Worm (Caenorhabditis elegans) whole organism, early embryonic: ENCODE results near the gene qars-1.
"Not testable (repeated sequence)": the region's sequence is repeated elsewhere in the genome, so short reads cannot be mapped to it uniquely, and the experiment has no call there.

ENCODE experiments used
- B0310.2 ChIP-seq: sonication (generic microtip); optimal IDR thresholded peaks from 2 replicates; lab custom pipeline; 2016; ENCODE audit warnings: mild to moderate bottlenecking, missing genetic modification characterization, missing compliant biosample characterization
- F13C5.2 ChIP-seq: sonication (generic microtip); optimal IDR thresholded peaks from 2 replicates; lab custom pipeline; 2017; ENCODE audit warnings: mild to moderate bottlenecking, missing genetic modification characterization, inconsistent platforms, missing compliant biosample characterization
- aly-1 ChIP-seq: sonication (generic microtip); optimal IDR thresholded peaks from 2 replicates; lab custom pipeline; 2016; ENCODE audit warnings: missing genetic modification characterization, missing compliant biosample characterization
- ama-1 ChIP-seq: fragments of 150-350 bp; optimal IDR thresholded peaks from 2 replicates; lab custom pipeline; 2014
- ceh-13 ChIP-seq: fragments of 200-800 bp; sonication (Bioruptor generic); optimal IDR thresholded peaks from 2 replicates; lab custom pipeline; 2018; ENCODE audit warnings: mild to moderate bottlenecking, missing genetic modification characterization, missing compliant biosample characterization
- ceh-36 ChIP-seq: sonication (generic microtip); optimal IDR thresholded peaks from 2 replicates; lab custom pipeline; 2016; ENCODE audit warnings: missing genetic modification characterization, inconsistent platforms, missing compliant biosample characterization
- ets-7 ChIP-seq: sonication (generic microtip); optimal IDR thresholded peaks from 2 replicates; lab custom pipeline; 2016; ENCODE audit warnings: missing genotype, missing genetic modification characterization, missing compliant biosample characterization
- flt-1 ChIP-seq: fragments of 200-800 bp; sonication (Bioruptor generic); IDR thresholded peaks from 2 replicates; pipeline ENCODE4 v1.3.6; 2022; ENCODE audit warnings: missing genetic modification characterization, missing compliant biosample characterization
- hmbx-1 ChIP-seq: sonication (generic microtip); optimal IDR thresholded peaks from 2 replicates; lab custom pipeline; 2016; ENCODE audit warnings: mild to moderate bottlenecking, missing genetic modification characterization, missing compliant biosample characterization
- hmg-4 ChIP-seq: fragments of 200-800 bp; sonication (Bioruptor generic); optimal IDR thresholded peaks from 2 replicates; lab custom pipeline; 2018; ENCODE audit warnings: mild to moderate bottlenecking, missing genetic modification characterization, missing compliant biosample characterization
- hnd-1 ChIP-seq: sonication (generic microtip); optimal IDR thresholded peaks from 2 replicates; lab custom pipeline; 2016; ENCODE audit warnings: missing genetic modification characterization, missing compliant biosample characterization
- pes-1 ChIP-seq: fragments of 200-800 bp; sonication (Bioruptor generic); IDR thresholded peaks from 2 replicates; pipeline ENCODE4 v1.3.6; 2022; ENCODE audit warnings: missing genetic modification reagents, missing genetic modification characterization, missing compliant biosample characterization
- scrt-1 ChIP-seq: fragments of 200-800 bp; sonication (Bioruptor generic); IDR thresholded peaks from 2 replicates; pipeline ENCODE4 v1.3.6; 2022; ENCODE audit warnings: missing genetic modification characterization, missing compliant biosample characterization
- sea-1 ChIP-seq: fragments of 200-800 bp; sonication (Bioruptor generic); conservative IDR thresholded peaks from 2 replicates; pipeline ENCODE4 v1.3.6; 2022; ENCODE audit warnings: missing genetic modification characterization, missing compliant biosample characterization
- tbx-11 ChIP-seq: fragments of 200-800 bp; sonication (Bioruptor generic); IDR thresholded peaks from 2 replicates; pipeline ENCODE4 v1.3.6; 2022; ENCODE audit warnings: missing genetic modification characterization, missing compliant biosample characterization
- tbx-37 ChIP-seq: fragments of 200-800 bp; sonication (Bioruptor generic); conservative IDR thresholded peaks from 2 replicates; pipeline ENCODE4 v1.3.6; 2022; ENCODE audit warnings: missing genetic modification reagents, missing genetic modification characterization, missing compliant biosample characterization
- tra-4 ChIP-seq: sonication (generic microtip); optimal IDR thresholded peaks from 2 replicates; lab custom pipeline; 2017; ENCODE audit warnings: missing genetic modification characterization, missing compliant biosample characterization

qars-1 gene

DNA sequence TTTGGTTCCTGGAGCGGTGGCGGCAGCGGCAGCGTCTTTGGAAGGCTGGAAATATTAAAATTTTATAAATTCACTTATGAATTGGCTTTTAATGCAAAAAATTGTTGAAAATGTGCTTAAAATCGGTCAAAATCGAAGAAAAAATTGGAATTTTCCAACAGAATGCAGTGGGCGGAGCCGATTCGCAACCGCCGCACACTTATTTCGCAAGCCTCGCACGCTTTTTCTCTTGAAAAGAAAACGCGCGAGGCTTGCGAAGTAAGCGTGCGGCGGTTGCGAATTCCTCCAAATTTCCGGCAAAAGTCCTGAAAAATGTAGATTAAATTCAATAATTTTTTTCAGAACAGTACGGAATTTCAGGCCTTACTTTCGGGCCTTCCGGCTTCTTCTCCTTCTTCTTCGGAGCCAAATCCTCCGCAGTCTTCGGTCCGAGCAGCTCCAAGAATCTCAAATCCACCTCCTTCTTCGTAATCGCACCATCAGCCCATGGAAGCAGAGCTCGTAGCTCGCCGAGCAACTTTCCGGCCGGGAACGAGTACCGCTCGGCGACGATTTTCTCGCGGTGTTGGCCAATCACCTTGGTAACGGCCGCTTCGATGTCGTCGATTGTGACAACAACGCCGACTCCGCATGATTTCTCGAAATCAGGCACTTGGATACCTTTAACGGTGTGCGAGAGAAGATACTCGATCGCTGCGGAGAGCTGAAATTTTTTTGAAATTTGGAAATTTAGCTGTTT lies 660 bp downstream of the qars-1 start:
- TF ChIP-seq pes-1, result 0 out of 2 replicates have a peak, but pooled peaks have one; percentile 36
- no peak for TF ChIP-seq hnd-1 (tag; lab: Kevin White, UChicago)

DNA sequence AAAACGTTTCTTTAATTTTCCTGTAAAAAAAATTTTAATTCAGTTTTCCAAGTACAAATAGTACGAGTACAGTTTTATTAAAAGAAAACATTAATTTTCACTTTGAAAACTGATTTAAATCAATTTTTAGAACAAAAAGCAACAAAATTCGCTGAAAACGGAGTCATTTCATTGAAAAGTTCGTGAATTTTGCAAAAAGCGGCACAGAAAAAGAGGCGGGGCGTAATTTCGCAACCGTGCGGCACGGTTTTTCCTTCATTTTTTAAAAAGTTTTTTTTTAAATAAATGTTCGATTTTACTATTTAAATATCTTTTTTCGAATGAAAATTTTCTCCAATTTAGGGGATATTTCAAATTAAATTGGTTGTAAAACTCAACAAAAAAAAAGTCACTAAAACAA lies 1.8 kb downstream of the qars-1 start:
- no peak for TF ChIP-seq tbx-37
- no peak for TF ChIP-seq hnd-1 (tag; lab: Kevin White, UChicago)
- no peak for TF ChIP-seq hmbx-1 (tag; lab: Kevin White, UChicago)
- TF ChIP-seq aly-1 (tag; lab: Kevin White, UChicago), result no peak
- no peak for TF ChIP-seq B0310.2 (tag; lab: Kevin White, UChicago)
- TF ChIP-seq pes-1, result no peak
- no peak for TF ChIP-seq ama-1 (lab: Kevin White, UChicago)
- no peak for TF ChIP-seq ceh-13 (GFP tag; lab: Kevin White, UChicago)
- no peak for TF ChIP-seq hmg-4 (GFP tag; lab: Kevin White, UChicago)
- no peak for TF ChIP-seq ets-7
- TF ChIP-seq F13C5.2, result no peak
- no peak for TF ChIP-seq tra-4 (tag; lab: Kevin White, UChicago)
- TF ChIP-seq tbx-11 (GFP tag; lab: Robert Waterston, UW), result no peak
- TF ChIP-seq sea-1 (GFP tag; lab: Robert Waterston, UW), result no peak
- TF ChIP-seq scrt-1, result no peak
- no peak for TF ChIP-seq ceh-36 (tag; lab: Kevin White, UChicago)
- TF ChIP-seq flt-1 (GFP tag; lab: Robert Waterston, UW), result no peak

DNA sequence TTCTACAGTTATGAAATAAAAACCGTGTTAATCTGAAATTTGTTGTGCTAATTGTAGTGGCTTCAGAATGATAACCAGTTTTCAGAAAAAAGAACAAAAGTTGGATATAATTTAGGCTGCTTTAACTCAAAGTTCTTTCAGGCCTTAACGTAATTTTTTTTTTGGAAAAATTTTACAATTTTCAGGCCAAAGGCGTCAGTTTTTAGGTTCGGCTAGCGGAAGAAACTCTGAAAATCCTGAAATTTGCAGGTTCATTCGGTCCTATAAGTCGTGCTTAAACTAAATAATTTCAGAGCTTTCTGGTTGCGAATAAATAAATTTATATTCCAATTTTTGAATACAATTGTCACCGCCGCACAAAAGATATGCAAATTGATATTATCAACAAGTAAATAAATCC lies 4.8 kb downstream of the qars-1 start:
- TF ChIP-seq tbx-11 (GFP tag; lab: Robert Waterston, UW), result no peak
- TF ChIP-seq tbx-37, result no peak
- TF ChIP-seq sea-1 (GFP tag; lab: Robert Waterston, UW), result no peak
- TF ChIP-seq F13C5.2, result no peak
- TF ChIP-seq scrt-1, result no peak
- no peak for TF ChIP-seq B0310.2 (tag; lab: Kevin White, UChicago)
- TF ChIP-seq aly-1 (tag; lab: Kevin White, UChicago), result no peak
- TF ChIP-seq tra-4 (tag; lab: Kevin White, UChicago), result no peak

DNA sequence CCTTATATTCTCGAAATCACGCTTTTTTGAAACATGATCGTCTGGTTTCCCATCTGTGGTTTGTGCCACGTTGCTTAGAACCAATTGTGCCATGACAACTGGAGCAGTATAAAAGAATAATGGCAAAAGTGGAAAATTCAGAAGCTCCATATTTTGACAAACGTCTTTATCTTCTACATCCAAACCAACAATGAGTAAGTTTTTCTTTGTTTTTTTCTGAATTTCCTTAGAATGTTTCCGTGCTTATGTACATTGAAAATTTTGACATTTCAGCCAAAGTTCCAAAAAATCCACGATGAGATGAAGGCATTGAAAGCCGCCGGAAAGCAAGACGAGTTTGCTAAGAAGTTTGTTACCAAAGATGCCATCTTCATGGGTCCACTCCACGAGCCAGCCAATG lies 6.5 kb downstream of the qars-1 start, which contains the start of gene Y41E3.6:
TSS of gene Y41E3.6 (plus strand) at position 301 of the 400 bp plus-strand sequence.
- TF ChIP-seq ets-7; pes-1; hnd-1 (tag; lab: Kevin White, UChicago): not testable (repeated sequence)

DNA sequence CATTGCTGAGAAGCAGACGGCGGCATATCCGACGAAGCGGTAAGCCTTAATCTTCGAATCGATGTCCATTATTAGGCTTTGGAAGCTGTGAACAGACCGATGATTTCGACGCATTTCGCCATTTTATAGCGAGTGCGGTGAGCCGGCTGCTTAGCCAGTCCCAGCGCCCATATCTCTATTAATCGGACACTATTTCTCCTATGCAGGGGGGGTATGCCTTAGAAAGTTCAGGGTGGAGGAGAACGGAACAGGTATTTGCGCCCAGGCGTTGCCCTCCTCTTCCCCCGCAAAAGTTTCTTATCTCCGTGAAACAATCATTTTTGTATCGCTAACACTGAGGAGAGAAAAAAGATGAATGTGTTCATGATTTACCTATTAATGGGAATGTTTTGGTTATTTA lies 26.3 kb downstream of the qars-1 start, which contains the start of gene dpy-4:
TSS of gene dpy-4 (minus strand) at position 101 of the 400 bp plus-strand sequence.
- TF ChIP-seq scrt-1, result no peak

DNA sequence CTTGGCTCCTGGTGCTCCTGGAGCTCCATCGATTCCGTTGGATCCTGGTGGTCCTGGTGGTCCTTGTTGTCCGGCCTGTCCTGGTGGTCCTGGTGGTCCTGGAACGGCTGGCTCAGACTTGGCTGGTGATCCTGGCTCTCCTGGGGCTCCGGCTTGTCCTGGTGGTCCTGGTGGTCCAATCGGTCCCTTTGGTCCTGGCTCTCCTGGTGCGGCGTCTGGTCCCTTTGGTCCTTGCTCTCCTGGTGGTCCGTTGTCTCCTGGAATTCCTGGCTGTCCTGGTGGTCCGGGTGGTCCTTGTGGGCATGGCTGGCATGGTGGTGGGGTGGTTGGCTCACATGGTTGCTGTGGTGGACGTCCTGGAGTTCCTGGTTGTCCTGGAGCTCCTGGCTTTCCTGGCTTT lies 27.1 kb downstream of the qars-1 start:
- TF ChIP-seq ets-7 (no peak), aly-1 (tag; lab: Kevin White, UChicago) (peak; percentile 45)

DNA sequence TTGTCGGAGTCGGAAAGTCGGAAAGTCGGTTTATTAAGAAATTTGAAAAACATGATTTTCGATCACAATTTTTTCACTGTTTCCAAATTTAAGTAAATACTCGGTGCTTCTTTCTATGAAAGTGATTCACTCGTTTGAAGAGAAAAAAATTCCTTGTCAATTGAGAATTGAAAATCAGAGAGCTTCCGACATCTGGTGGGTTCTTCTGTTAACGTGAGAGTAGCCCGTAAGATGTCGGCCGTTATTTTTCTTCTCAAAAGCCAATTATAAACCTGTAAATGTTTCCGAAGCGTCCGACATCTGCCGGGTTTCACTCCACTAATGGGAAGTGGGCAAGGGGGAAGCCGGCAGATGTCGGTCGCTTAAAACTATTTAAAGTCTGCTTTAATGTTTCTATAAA lies 28.0 kb downstream of the qars-1 start:
- TF ChIP-seq hmg-4 (GFP tag; lab: Kevin White, UChicago), result no peak
- no peak for TF ChIP-seq F13C5.2
- TF ChIP-seq ceh-36 (tag; lab: Kevin White, UChicago), result no peak
- TF ChIP-seq sea-1 (GFP tag; lab: Robert Waterston, UW), result no peak
- no peak for TF ChIP-seq ets-7
- TF ChIP-seq aly-1 (tag; lab: Kevin White, UChicago), result no peak
- TF ChIP-seq pes-1, result no peak
- no peak for TF ChIP-seq tbx-11 (GFP tag; lab: Robert Waterston, UW)
- no peak for TF ChIP-seq tbx-37
- TF ChIP-seq hmbx-1 (tag; lab: Kevin White, UChicago), result no peak
- TF ChIP-seq flt-1 (GFP tag; lab: Robert Waterston, UW), result no peak
- TF ChIP-seq ceh-13 (GFP tag; lab: Kevin White, UChicago), result no peak
- TF ChIP-seq scrt-1, result no peak
- no peak for TF ChIP-seq B0310.2 (tag; lab: Kevin White, UChicago)
- TF ChIP-seq ama-1 (lab: Kevin White, UChicago), result no peak
- no peak for TF ChIP-seq hnd-1 (tag; lab: Kevin White, UChicago)
- TF ChIP-seq tra-4 (tag; lab: Kevin White, UChicago), result no peak

DNA sequence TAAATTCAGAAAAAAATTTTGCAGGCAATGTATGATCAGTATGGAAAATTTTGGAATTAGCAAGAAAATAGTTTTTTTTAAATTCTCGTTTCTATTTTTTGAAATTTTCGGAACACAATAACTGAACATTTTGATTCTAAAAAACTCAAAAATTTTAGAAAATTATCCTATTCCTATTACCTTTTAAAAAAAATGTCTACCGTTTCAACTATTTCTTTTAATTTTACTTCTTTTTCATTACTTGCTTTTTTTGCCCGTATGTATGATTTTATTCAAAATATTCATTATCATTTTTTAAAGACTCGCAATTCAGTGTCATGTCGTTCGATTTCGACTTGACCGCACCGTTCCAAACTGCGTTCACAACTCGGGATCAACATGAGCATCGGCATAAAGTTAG lies 31.7 kb downstream of the qars-1 start, which contains the start of gene atln-2:
TSS of gene atln-2 (plus strand) at position 301 of the 400 bp plus-strand sequence.
- no peak for TF ChIP-seq ets-7
- no peak for TF ChIP-seq ceh-36 (tag; lab: Kevin White, UChicago)
- TF ChIP-seq tbx-11 (GFP tag; lab: Robert Waterston, UW), result no peak
- no peak for TF ChIP-seq tra-4 (tag; lab: Kevin White, UChicago)
- no peak for TF ChIP-seq hmg-4 (GFP tag; lab: Kevin White, UChicago)
- no peak for TF ChIP-seq ama-1 (lab: Kevin White, UChicago)

DNA sequence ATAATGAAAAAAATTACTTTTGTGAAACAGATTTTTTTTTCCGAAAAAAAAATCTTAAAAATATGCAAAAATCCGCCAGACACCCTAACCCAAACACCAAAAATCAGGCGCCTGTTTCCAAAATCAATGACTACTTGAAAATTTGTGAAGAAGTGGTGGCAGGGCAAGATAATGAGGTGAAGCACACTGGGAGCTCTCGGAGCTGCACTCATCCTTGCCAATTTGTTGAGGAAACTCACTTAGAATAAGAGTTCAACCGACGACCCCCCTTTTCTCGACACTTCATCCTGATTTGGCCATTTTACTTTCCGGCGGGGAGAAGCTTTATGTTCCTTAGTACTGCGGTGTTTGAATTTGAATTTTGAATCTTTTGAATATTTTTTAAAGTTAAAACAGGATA lies 34.8 kb downstream of the qars-1 start:
- no peak for TF ChIP-seq pes-1
